Fruit fly (Drosophila melanogaster): ENCODE data around the gene Yp3.

Gene Yp3

dm6 chrX:13717982-13718402 lies 41.4 kb upstream of the Yp3 start, which contains the start of gene Nadsyn (continued):
- no peak for TF ChIP-seq CG2875 (GFP tag; optimal IDR thresholded peaks at IDR 0.05)
- TF ChIP-seq CG12769 (tag; optimal IDR thresholded peaks at IDR 0.05) = no peak
- TF ChIP-seq CG10654 (GFP tag; optimal IDR thresholded peaks at IDR 0.05) = no peak
- no peak for TF ChIP-seq h (optimal IDR thresholded peaks at IDR 0.05)
- TF ChIP-seq Dref (GFP tag; IDR thresholded peaks at IDR 0.05) = peak; percentile 85
- TF ChIP-seq CG5953 (GFP tag; IDR thresholded peaks at IDR 0.05) = no peak
- TF ChIP-seq CG9609 (GFP tag; optimal IDR thresholded peaks at IDR 0.05) = no peak
- TF ChIP-seq sob (GFP tag; IDR thresholded peaks at IDR 0.05) = no peak
- no peak for TF ChIP-seq zfh1 (GFP tag; IDR thresholded peaks at IDR 0.05)
- peak; percentile 74; the same call in 2 of the 3 replicates for TF ChIP-seq hb (GFP tag; IDR thresholded peaks at IDR 0.05; ENCODE audit: partially characterized antibody)
- no peak for TF ChIP-seq mirr (GFP tag; optimal IDR thresholded peaks at IDR 0.05)
- TF ChIP-seq Sry-δ (GFP tag; optimal IDR thresholded peaks at IDR 0.05) = peak; percentile 85
- TF ChIP-seq CG33213 (GFP tag; optimal IDR thresholded peaks at IDR 0.05) = no peak
- TF ChIP-seq CG12236 (GFP tag; optimal IDR thresholded peaks at IDR 0.05) = no peak
- TF ChIP-seq CG4424 (GFP tag; optimal IDR thresholded peaks at IDR 0.05) = no peak
- no peak for TF ChIP-seq CG17912 (GFP tag; optimal IDR thresholded peaks at IDR 0.05)
- no peak for TF ChIP-seq CG17385 (GFP tag; optimal IDR thresholded peaks at IDR 0.05)
- TF ChIP-seq CG12071 (GFP tag; optimal IDR thresholded peaks at IDR 0.05) = no peak
- no peak for TF ChIP-seq Hey (tag; optimal IDR thresholded peaks at IDR 0.05)
- no peak for TF ChIP-seq Gsc (GFP tag; IDR thresholded peaks at IDR 0.05)
- TF ChIP-seq CG17802 (tag; optimal IDR thresholded peaks at IDR 0.05) = no peak
- TF ChIP-seq luna (GFP tag; optimal IDR thresholded peaks at IDR 0.05) = no peak
- no peak for TF ChIP-seq HLHmδ (GFP tag; optimal IDR thresholded peaks at IDR 0.05)
- TF ChIP-seq nau (GFP tag; optimal IDR thresholded peaks at IDR 0.05) = no peak
- TF ChIP-seq Atf6 (GFP tag; IDR thresholded peaks at IDR 0.05) = no peak
- TF ChIP-seq salm (tag; optimal IDR thresholded peaks at IDR 0.05) = no peak
- TF ChIP-seq gt (GFP tag; IDR thresholded peaks at IDR 0.05) = no peak
- TF ChIP-seq CG16863 (GFP tag; optimal IDR thresholded peaks at IDR 0.05) = no peak
- no peak for TF ChIP-seq fu2 (GFP tag; optimal IDR thresholded peaks at IDR 0.05)
- no peak for TF ChIP-seq Neu2 (GFP tag; optimal IDR thresholded peaks at IDR 0.05; ENCODE audit: borderline replicate concordance)
- TF ChIP-seq bigmax (GFP tag; optimal IDR thresholded peaks at IDR 0.05) = no peak
- no peak for TF ChIP-seq Hr39 (optimal IDR thresholded peaks at IDR 0.05)
- no peak for TF ChIP-seq CG13123 (GFP tag; optimal IDR thresholded peaks at IDR 0.05)
- TF ChIP-seq CG12391 (tag; optimal IDR thresholded peaks at IDR 0.05) = peak; percentile 23
- no peak for TF ChIP-seq z (GFP tag; IDR thresholded peaks at IDR 0.05)
- TF ChIP-seq scrt (GFP tag; optimal IDR thresholded peaks at IDR 0.05) = no peak
- no peak for TF ChIP-seq HLH3B (GFP tag; IDR thresholded peaks at IDR 0.05)
- TF ChIP-seq Dfd (GFP tag; optimal IDR thresholded peaks at IDR 0.05) = no peak
- no peak for TF ChIP-seq CG12155 (GFP tag; optimal IDR thresholded peaks at IDR 0.05)
- no peak for TF ChIP-seq seq (GFP tag; IDR thresholded peaks at IDR 0.05)
- no peak for TF ChIP-seq CG13296 (GFP tag; optimal IDR thresholded peaks at IDR 0.05)
- no peak for TF ChIP-seq Six4 (GFP tag; optimal IDR thresholded peaks at IDR 0.05)
- TF ChIP-seq Xrp1 (GFP tag; IDR thresholded peaks at IDR 0.05) = no peak
- no peak for TF ChIP-seq CG8359 (GFP tag; optimal IDR thresholded peaks at IDR 0.05; ENCODE audit: borderline replicate concordance)
- TF ChIP-seq tin (GFP tag; optimal IDR thresholded peaks at IDR 0.05) = no peak
- no peak for TF ChIP-seq Dek (tag; optimal IDR thresholded peaks at IDR 0.05)
- no peak for TF ChIP-seq CG9437 (GFP tag; optimal IDR thresholded peaks at IDR 0.05)
- TF ChIP-seq Fer3 (tag; optimal IDR thresholded peaks at IDR 0.05) = no peak
- TF ChIP-seq Nf-YC (tag; optimal IDR thresholded peaks at IDR 0.05) = peak; percentile 80
- no peak for TF ChIP-seq tap (tag; optimal IDR thresholded peaks at IDR 0.05)
- no peak for TF ChIP-seq CG4328 (GFP tag; optimal IDR thresholded peaks at IDR 0.05)
- TF ChIP-seq CG11696 (GFP tag; IDR thresholded peaks at IDR 0.05) = no peak
- TF ChIP-seq CG15696 (tag; optimal IDR thresholded peaks at IDR 0.05) = no peak
